Worm (Caenorhabditis elegans): Measurements from ENCODE around the gene pes-8.

pes-8 gene

ce11 chrX:9243257-9243656, 8.3 kb upstream of the pes-8 start, which contains the start of gene gpa-12:
Gene gpa-12, plus strand, starts transcription at chrX:9243557.
- TF ChIP-seq nhr-12 (tag; optimal IDR thresholded peaks at IDR 0.05) (no peak), drap-1 (GFP tag; optimal IDR thresholded peaks at IDR 0.05) (no peak), nhr-2 (tag; optimal IDR thresholded peaks at IDR 0.05) (no peak), mab-5 (tag; optimal IDR thresholded peaks at IDR 0.05) (no peak), mep-1 (tag; optimal IDR thresholded peaks at IDR 0.05) (no peak), M03D4.4 (tag; optimal IDR thresholded peaks at IDR 0.05) (no peak), ceh-43 (GFP tag; optimal IDR thresholded peaks at IDR 0.05) (no peak), ceh-83 (GFP tag; optimal IDR thresholded peaks at IDR 0.05) (no peak), lin-13 (tag; optimal IDR thresholded peaks at IDR 0.05) (no peak), pha-4 (tag; optimal IDR thresholded peaks at IDR 0.05) (no peak), nhr-28 (tag; optimal IDR thresholded peaks at IDR 0.05) (no peak), ceh-39 (tag; optimal IDR thresholded peaks at IDR 0.05) (no peak), lin-32 (GFP tag; optimal IDR thresholded peaks at IDR 0.05) (no peak)

DNA sequence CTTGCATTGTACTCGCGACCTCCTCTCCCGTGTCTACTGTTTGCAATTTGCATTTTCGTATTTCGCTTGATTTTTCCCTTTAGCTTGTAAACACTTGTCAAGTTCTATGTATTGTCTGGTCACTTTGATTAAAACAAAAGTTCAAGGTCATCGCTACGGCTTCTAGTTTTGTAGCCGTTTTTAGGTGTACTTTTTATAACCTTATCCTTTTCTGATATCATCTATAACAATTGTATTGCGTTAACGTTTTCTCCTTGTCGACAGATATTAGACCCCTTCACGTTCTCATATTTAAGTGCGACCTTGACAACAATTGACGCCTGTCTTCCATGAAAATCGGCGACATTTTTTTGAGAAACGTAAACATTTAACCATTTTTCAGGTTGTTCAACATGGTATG, 5.0 kb upstream of the pes-8 start:
- no peak for TF ChIP-seq mab-5 (tag; optimal IDR thresholded peaks at IDR 0.05)
- TF ChIP-seq unc-39 (tag; optimal IDR thresholded peaks at IDR 0.05): no peak
- no peak for TF ChIP-seq elt-3 (tag; optimal IDR thresholded peaks at IDR 0.05)
- TF ChIP-seq unc-120 (tag; optimal IDR thresholded peaks at IDR 0.05; ENCODE audit: poor library complexity, severe bottlenecking): no peak
- TF ChIP-seq nhr-237 (tag; optimal IDR thresholded peaks at IDR 0.05): no peak
- TF ChIP-seq lsy-2 (tag; optimal IDR thresholded peaks at IDR 0.05): no peak
- no peak for TF ChIP-seq sem-2 (GFP tag; optimal IDR thresholded peaks at IDR 0.05)
- no peak for TF ChIP-seq ceh-43 (GFP tag; optimal IDR thresholded peaks at IDR 0.05)
- no peak for TF ChIP-seq ztf-11 (tag; optimal IDR thresholded peaks at IDR 0.05)
- TF ChIP-seq unc-62 (GFP tag; optimal IDR thresholded peaks at IDR 0.05): no peak
- no peak for TF ChIP-seq ces-1 (GFP tag; optimal IDR thresholded peaks at IDR 0.05)
- no peak for TF ChIP-seq sptf-1 (tag; optimal IDR thresholded peaks at IDR 0.05)
- TF ChIP-seq nhr-76 (tag; optimal IDR thresholded peaks at IDR 0.05): no peak
- TF ChIP-seq blmp-1 (tag; optimal IDR thresholded peaks at IDR 0.05): no peak
- no peak for TF ChIP-seq flh-1 (GFP tag; optimal IDR thresholded peaks at IDR 0.05)
- TF ChIP-seq bed-3 (GFP tag; optimal IDR thresholded peaks at IDR 0.05): no peak
- TF ChIP-seq hlh-1 (tag; optimal IDR thresholded peaks at IDR 0.05): no peak
- TF ChIP-seq tbx-8 (GFP tag; optimal IDR thresholded peaks at IDR 0.05): no peak

DNA sequence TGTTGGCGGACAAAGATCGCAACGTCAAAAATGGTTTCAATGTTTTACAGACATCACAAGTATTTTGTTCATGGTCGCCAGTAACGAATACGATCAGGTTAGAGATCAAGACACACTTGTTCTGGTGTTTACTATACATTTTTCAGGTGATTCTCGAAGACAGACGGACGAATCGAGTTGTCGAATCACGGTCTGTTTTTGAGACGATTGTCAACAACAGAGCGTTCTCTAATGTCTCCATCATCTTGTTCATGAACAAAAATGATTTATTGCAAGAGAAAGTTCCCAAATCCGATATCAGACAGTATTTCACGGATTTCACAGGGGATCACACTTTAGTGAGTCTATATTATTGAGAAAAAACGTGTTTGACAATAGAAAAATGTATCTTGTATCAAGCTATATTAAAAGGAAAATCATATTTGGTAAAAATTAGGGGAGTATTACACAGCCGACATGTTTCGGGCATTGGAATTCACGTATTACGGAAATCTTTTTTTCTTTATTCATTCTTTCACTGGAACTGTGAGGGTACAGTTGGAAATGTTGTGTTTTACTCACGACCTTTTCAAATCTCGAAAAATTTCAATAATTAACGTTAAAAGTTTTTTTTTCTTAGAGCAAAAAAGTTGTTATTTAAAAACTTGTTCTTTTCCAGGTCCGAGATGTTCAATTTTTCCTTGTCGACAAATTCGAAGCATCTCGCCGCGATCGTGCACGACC, 3.3 kb upstream of the pes-8 start:
- no peak for TF ChIP-seq ces-1 (GFP tag; optimal IDR thresholded peaks at IDR 0.05)
- TF ChIP-seq lin-13 (tag; optimal IDR thresholded peaks at IDR 0.05): no peak
- TF ChIP-seq mls-2 (tag; optimal IDR thresholded peaks at IDR 0.05): no peak
- no peak for TF ChIP-seq drap-1 (GFP tag; optimal IDR thresholded peaks at IDR 0.05)
- no peak for TF ChIP-seq M03D4.4 (tag; optimal IDR thresholded peaks at IDR 0.05)
- TF ChIP-seq elt-3 (tag; optimal IDR thresholded peaks at IDR 0.05): no peak
- no peak for TF ChIP-seq hlh-1 (tag; optimal IDR thresholded peaks at IDR 0.05)
- no peak for TF ChIP-seq lin-32 (GFP tag; optimal IDR thresholded peaks at IDR 0.05)
- no peak for TF ChIP-seq mep-1 (tag; optimal IDR thresholded peaks at IDR 0.05)
- no peak for TF ChIP-seq unc-39 (tag; optimal IDR thresholded peaks at IDR 0.05)
- TF ChIP-seq unc-120 (tag; optimal IDR thresholded peaks at IDR 0.05; ENCODE audit: poor library complexity, severe bottlenecking): no peak
- no peak for TF ChIP-seq mab-5 (tag; optimal IDR thresholded peaks at IDR 0.05)
- TF ChIP-seq ham-2 (GFP tag; optimal IDR thresholded peaks at IDR 0.05): no peak

ce11 chrX:9255993-9256392, 4.4 kb downstream of the pes-8 start:
- TF ChIP-seq nhr-12 (tag; optimal IDR thresholded peaks at IDR 0.05): no peak
- no peak for TF ChIP-seq hlh-1 (tag; optimal IDR thresholded peaks at IDR 0.05)
- TF ChIP-seq nhr-28 (tag; optimal IDR thresholded peaks at IDR 0.05): no peak
- TF ChIP-seq lin-13 (tag; optimal IDR thresholded peaks at IDR 0.05): no peak
- no peak for TF ChIP-seq drap-1 (GFP tag; optimal IDR thresholded peaks at IDR 0.05)
- no peak for TF ChIP-seq mab-5 (tag; optimal IDR thresholded peaks at IDR 0.05)
- no peak for TF ChIP-seq cnd-1 (tag; optimal IDR thresholded peaks at IDR 0.05)
- TF ChIP-seq ceh-39 (tag; optimal IDR thresholded peaks at IDR 0.05): no peak
- TF ChIP-seq unc-62 (GFP tag; optimal IDR thresholded peaks at IDR 0.05): no peak
- no peak for TF ChIP-seq nhr-76 (tag; optimal IDR thresholded peaks at IDR 0.05)
- TF ChIP-seq ztf-11 (tag; optimal IDR thresholded peaks at IDR 0.05): no peak
- no peak for TF ChIP-seq bed-3 (GFP tag; optimal IDR thresholded peaks at IDR 0.05)
- TF ChIP-seq ceh-83 (GFP tag; optimal IDR thresholded peaks at IDR 0.05): no peak
- TF ChIP-seq elt-3 (tag; optimal IDR thresholded peaks at IDR 0.05): no peak
- no peak for TF ChIP-seq flh-1 (GFP tag; optimal IDR thresholded peaks at IDR 0.05)
- no peak for TF ChIP-seq tbx-8 (GFP tag; optimal IDR thresholded peaks at IDR 0.05)
- no peak for TF ChIP-seq ceh-43 (GFP tag; optimal IDR thresholded peaks at IDR 0.05)
- TF ChIP-seq mep-1 (tag; optimal IDR thresholded peaks at IDR 0.05): no peak
- TF ChIP-seq blmp-1 (tag; optimal IDR thresholded peaks at IDR 0.05): no peak
- TF ChIP-seq snpc-4 (tag; optimal IDR thresholded peaks at IDR 0.05): no peak

Measured in whole organism, mixed stage, embryonic.